Worm (Caenorhabditis elegans): ENCODE measurements around the gene srbc-42.
A peak's percentile ranks its signal among the peaks of the same experiment; 100 is the strongest.

The srbc-42 gene

DNA sequence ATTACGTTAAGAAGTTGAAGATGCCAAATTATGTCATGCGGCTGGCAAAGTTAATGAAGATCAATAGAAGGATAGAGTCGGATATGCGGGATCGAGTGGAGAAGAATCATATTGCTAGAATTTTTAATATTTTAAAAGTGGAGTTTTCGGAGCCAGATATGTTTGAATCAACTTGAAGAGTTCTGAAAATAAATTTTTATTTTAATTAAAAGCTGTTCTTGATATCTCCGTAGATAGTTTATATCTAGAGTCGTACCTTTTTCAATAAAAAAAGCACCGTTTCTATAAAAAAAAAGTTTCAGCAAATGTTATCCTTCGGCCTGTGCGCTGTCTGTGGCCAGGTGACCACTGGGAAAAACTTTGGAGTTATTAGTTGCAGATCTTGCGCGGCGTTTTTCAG, 42.2 kb upstream of the srbc-42 start, which contains the start of gene nhr-96:
TSS of gene nhr-96 (plus strand) at position 301 of the 400 bp plus-strand sequence.
- TF ChIP-seq efl-1 (optimal IDR thresholded peaks at IDR 0.05) = no peak
- TF ChIP-seq efl-1 (GFP tag; optimal IDR thresholded peaks at IDR 0.05 in 1 of 2) = peak in 1 of 2 experiments; percentile 70
- no peak for TF ChIP-seq lin-14 (GFP tag; optimal IDR thresholded peaks at IDR 0.05)
- no peak for TF ChIP-seq lsy-2 (tag; optimal IDR thresholded peaks at IDR 0.05)

DNA sequence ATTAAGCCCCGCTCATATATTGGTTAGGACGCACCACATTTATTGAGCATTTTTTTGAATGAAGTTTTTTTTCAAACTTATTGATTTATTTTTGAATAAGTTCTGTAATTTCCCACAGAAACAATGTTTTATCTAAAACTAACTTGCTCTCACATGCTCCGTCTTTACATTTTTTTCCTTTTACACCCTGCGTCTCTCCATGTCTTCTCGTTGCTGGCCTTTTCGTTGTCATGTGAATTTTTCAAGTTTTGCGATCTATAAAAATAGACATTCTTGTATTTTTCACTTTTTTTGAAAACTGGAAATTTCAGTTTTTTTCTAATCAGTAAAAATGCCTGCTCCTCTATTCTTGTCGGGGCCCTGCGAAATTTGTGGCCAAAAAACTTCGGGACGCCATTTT, 39.9 kb upstream of the srbc-42 start, which contains the start of gene nhr-134:
TSS of gene nhr-134 (plus strand) at position 312 of the 400 bp plus-strand sequence.
- TF ChIP-seq efl-1 (optimal IDR thresholded peaks at IDR 0.05) (peak in 1 of 2 experiments; percentile 2), efl-1 (GFP tag; optimal IDR thresholded peaks at IDR 0.05 in 1 of 2) (peak in 1 of 2 experiments; percentile 12), nhr-77 (tag; optimal IDR thresholded peaks at IDR 0.05) (no peak), lin-35 (GFP tag; optimal IDR thresholded peaks at IDR 0.05) (peak in 1 of 2 experiments; percentile 10), elt-2 (tag; optimal IDR thresholded peaks at IDR 0.05) (peak; percentile 54), ama-1 (optimal IDR thresholded peaks at IDR 0.05) (no peak), nhr-20 (tag; optimal IDR thresholded peaks at IDR 0.05) (peak; percentile 26)

DNA sequence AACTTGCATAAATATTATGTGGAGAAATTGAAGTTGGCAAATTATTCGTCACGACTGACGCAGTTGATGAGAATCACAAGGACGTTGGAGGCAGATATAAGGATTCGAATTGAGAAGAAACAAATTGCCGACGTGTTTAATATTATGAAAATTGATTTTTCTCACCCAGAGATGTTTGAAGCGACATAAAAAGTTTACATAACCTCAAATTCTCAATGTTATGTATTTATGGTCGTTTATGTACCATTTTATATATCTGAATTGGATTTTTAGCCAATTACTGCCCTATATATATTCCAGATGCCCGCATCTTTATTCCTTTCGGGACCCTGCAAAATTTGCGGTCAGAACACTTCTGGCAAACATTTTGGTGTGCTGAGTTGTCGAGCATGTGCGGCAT, 37.8 kb upstream of the srbc-42 start, which contains the start of gene nhr-126:
TSS of gene nhr-126 (plus strand) at position 301 of the 400 bp plus-strand sequence.
- TF ChIP-seq pax-3 (tag; optimal IDR thresholded peaks at IDR 0.05) = no peak
- no peak for TF ChIP-seq ets-5 (GFP tag; IDR thresholded peaks at IDR 0.05)
- TF ChIP-seq vab-15 (tag; optimal IDR thresholded peaks at IDR 0.05) = no peak
- no peak for TF ChIP-seq hpl-2 (GFP tag; optimal IDR thresholded peaks at IDR 0.05)
- TF ChIP-seq grh-1 (GFP tag; IDR thresholded peaks at IDR 0.05) = no peak
- no peak for TF ChIP-seq ceh-90 (tag; optimal IDR thresholded peaks at IDR 0.05)
- TF ChIP-seq elt-3 (tag; optimal IDR thresholded peaks at IDR 0.05) = no peak
- TF ChIP-seq C34B4.2 (tag; optimal IDR thresholded peaks at IDR 0.05) = no peak
- TF ChIP-seq aha-1 (tag; optimal IDR thresholded peaks at IDR 0.05) = no peak
- TF ChIP-seq snu-23 (GFP tag; optimal IDR thresholded peaks at IDR 0.05) = no peak
- TF ChIP-seq egl-27 (tag; optimal IDR thresholded peaks at IDR 0.05) = no peak

- TF ChIP-seq tbx-2 (tag; optimal IDR thresholded peaks at IDR 0.05) = no peak
- TF ChIP-seq vab-15 (tag; optimal IDR thresholded peaks at IDR 0.05) = no peak
- no peak for TF ChIP-seq efl-1 (optimal IDR thresholded peaks at IDR 0.05)
- TF ChIP-seq efl-1 (GFP tag; optimal IDR thresholded peaks at IDR 0.05 in 1 of 2) = peak in 1 of 2 experiments; percentile 15
- TF ChIP-seq snu-23 (GFP tag; optimal IDR thresholded peaks at IDR 0.05) = no peak
- no peak for TF ChIP-seq C04F5.9 (tag; optimal IDR thresholded peaks at IDR 0.05)
- no peak for TF ChIP-seq lin-15B (tag; optimal IDR thresholded peaks at IDR 0.05)
- no peak for TF ChIP-seq nhr-237 (tag; optimal IDR thresholded peaks at IDR 0.05)
- no peak for TF ChIP-seq hlh-4 (tag; optimal IDR thresholded peaks at IDR 0.05)
Observed at ce11 chrV:2226903-2227302, 35.9 kb upstream of the srbc-42 start, which contains the start of gene nhr-18. nhr-18 (plus strand) TSS chrV:2227203.

- TF ChIP-seq ets-5 (GFP tag; IDR thresholded peaks at IDR 0.05) = no peak
- TF ChIP-seq lin-13 (GFP tag; optimal IDR thresholded peaks at IDR 0.05) = no peak
- TF ChIP-seq tbx-2 (tag; optimal IDR thresholded peaks at IDR 0.05) = no peak
- TF ChIP-seq ztf-11 (tag; optimal IDR thresholded peaks at IDR 0.05) = no peak
- TF ChIP-seq fkh-4 (tag; optimal IDR thresholded peaks at IDR 0.05; ENCODE audit: borderline replicate concordance) = no peak
- no peak for TF ChIP-seq nhr-90 (tag; optimal IDR thresholded peaks at IDR 0.05; ENCODE audit: poor library complexity)
- no peak for TF ChIP-seq mef-2 (tag; optimal IDR thresholded peaks at IDR 0.05)
- TF ChIP-seq xbp-1 (tag; optimal IDR thresholded peaks at IDR 0.05) = no peak
- no peak for TF ChIP-seq lir-3 (tag; optimal IDR thresholded peaks at IDR 0.05; ENCODE audit: poor library complexity)
- TF ChIP-seq pag-3 (tag; optimal IDR thresholded peaks at IDR 0.05; ENCODE audit: borderline replicate concordance, insufficient read depth) = no peak
- no peak for TF ChIP-seq unc-30 (tag; optimal IDR thresholded peaks at IDR 0.05)
- no peak for TF ChIP-seq efl-1 (optimal IDR thresholded peaks at IDR 0.05)
- no peak for TF ChIP-seq efl-1 (GFP tag; optimal IDR thresholded peaks at IDR 0.05 in 1 of 2)
- TF ChIP-seq nhr-19 (GFP tag; conservative IDR thresholded peaks at IDR 0.05) = no peak
- no peak for TF ChIP-seq nhr-71 (tag; optimal IDR thresholded peaks at IDR 0.05)
- no peak for TF ChIP-seq hlh-4 (tag; optimal IDR thresholded peaks at IDR 0.05)
- no peak for TF ChIP-seq nhr-12 (tag; optimal IDR thresholded peaks at IDR 0.05)
- TF ChIP-seq C34B4.2 (tag; optimal IDR thresholded peaks at IDR 0.05) = no peak
- no peak for TF ChIP-seq egl-27 (tag; optimal IDR thresholded peaks at IDR 0.05)
Observed at ce11 chrV:2225130-2225529, 34.1 kb upstream of the srbc-42 start, which contains the start of gene nhr-103. nhr-103 (plus strand) TSS chrV:2225430.

All from whole organism, L1 larva.